Fruit fly (Drosophila melanogaster) whole organism, wandering third instar larva: ENCODE data around the gene Ugt35C1.

Experiments used
- Abd-B ChIP-seq: fragments of >200 bp; optimal IDR thresholded peaks from 2 replicates; lab custom pipeline; 2017; ENCODE audit warnings: missing biosample characterization, missing genetic modification characterization
- CrebA ChIP-seq: fragments of 200-800 bp; sonication (Bioruptor generic); optimal IDR thresholded peaks from 2 replicates; lab custom pipeline; 2016; ENCODE audit warnings: missing biosample characterization, mild to moderate bottlenecking, missing genetic modification characterization, borderline replicate concordance
- Dfd ChIP-seq: fragments of >200 bp; optimal IDR thresholded peaks from 2 replicates; lab custom pipeline; 2017; ENCODE audit warnings: missing biosample characterization, missing genetic modification characterization
- Dif ChIP-seq: fragments of 200-275, 200-300 bp; sonication (Bioruptor generic); optimal IDR thresholded peaks from 2 replicates; lab custom pipeline; 2018; ENCODE audit warnings: missing biosample characterization, missing genetic modification characterization; ENCODE audit not compliant: partially characterized antibody
- GATAd ChIP-seq: sonication (Bioruptor generic); optimal IDR thresholded peaks from 2 replicates; lab custom pipeline; 2016; ENCODE audit warnings: missing biosample characterization, missing genetic modification characterization
- Hr78 ChIP-seq: fragments of >200 bp; optimal IDR thresholded peaks from 2 replicates; lab custom pipeline; 2017; ENCODE audit warnings: missing biosample characterization, missing genetic modification characterization
- Hr83 ChIP-seq: fragments of 200-300 bp; sonication (Bioruptor generic); optimal IDR thresholded peaks from 2 replicates; lab custom pipeline; 2016; ENCODE audit warnings: missing biosample characterization, mild to moderate bottlenecking, missing genetic modification characterization, moderate library complexity; ENCODE audit not compliant: poor library complexity, severe bottlenecking
- Jra ChIP-seq: sonication (Bioruptor generic); optimal IDR thresholded peaks from 2 replicates; lab custom pipeline; 2016; ENCODE audit warnings: missing biosample characterization, missing genetic modification characterization
- Mio ChIP-seq: sonication (Bioruptor generic); optimal IDR thresholded peaks from 2 replicates; lab custom pipeline; 2016; ENCODE audit warnings: missing biosample characterization, missing genetic modification characterization
- N ChIP-seq: fragments of >200 bp; optimal IDR thresholded peaks from 2 replicates; lab custom pipeline; 2018; ENCODE audit warnings: missing biosample characterization, missing external identifiers, missing genetic modification characterization
- OdsH ChIP-seq: fragments of 200-800 bp; sonication (Bioruptor generic); optimal IDR thresholded peaks from 2 replicates; lab custom pipeline; 2016; ENCODE audit warnings: missing biosample characterization, mild to moderate bottlenecking, missing genetic modification characterization
- Rel ChIP-seq, 2 experiments: fragments of 200-800 bp; sonication (Bioruptor generic) in 1 of 2; optimal IDR thresholded peaks; 2 replicates in 1 of 2; 3 replicates in 1 of 2; lab custom pipeline; 2016 to 2019; ENCODE audit warnings: mild to moderate bottlenecking in 2 of 2, missing biosample characterization in 2 of 2, missing genetic modification characterization in 2 of 2, moderate library complexity in 1 of 2
- Sp1 ChIP-seq: fragments of 200-800 bp; sonication (Bioruptor generic); optimal IDR thresholded peaks from 3 replicates; lab custom pipeline; 2019; ENCODE audit warnings: missing biosample characterization, mild to moderate bottlenecking, missing genetic modification characterization, moderate library complexity
- Vsx2 ChIP-seq: fragments of 200-300, 225-300 bp; sonication (Bioruptor generic); optimal IDR thresholded peaks from 2 replicates; lab custom pipeline; 2018; ENCODE audit warnings: missing biosample characterization, missing genetic modification characterization; ENCODE audit not compliant: partially characterized antibody
- brk ChIP-seq: fragments of 200-800 bp; sonication (Bioruptor generic); optimal IDR thresholded peaks from 2 replicates; lab custom pipeline; 2016; ENCODE audit warnings: missing biosample characterization, mild to moderate bottlenecking, missing genetic modification characterization
- dl ChIP-seq, 2 experiments: fragments of 175-275, 200-275 bp in 1 of 2; fragments of 200-275 bp in 1 of 2; sonication (Bioruptor generic); optimal IDR thresholded peaks; lab custom pipeline; 2018; ENCODE audit warnings: mild to moderate bottlenecking in 2 of 2, missing biosample characterization in 2 of 2, missing genetic modification characterization in 2 of 2, moderate library complexity in 2 of 2; ENCODE audit not compliant: partially characterized antibody in 2 of 2, insufficient read depth in 1 of 2
- dmrt93B ChIP-seq: fragments of 200-800 bp; sonication (Bioruptor generic); optimal IDR thresholded peaks from 2 replicates; lab custom pipeline; 2018; ENCODE audit warnings: missing biosample characterization, mild to moderate bottlenecking, missing genetic modification characterization
- dsf ChIP-seq: sonication (Bioruptor generic); optimal IDR thresholded peaks from 2 replicates; lab custom pipeline; 2016; ENCODE audit warnings: missing biosample characterization, missing genetic modification characterization, borderline replicate concordance
- ey ChIP-seq: fragments of 200-800 bp; sonication (Bioruptor generic); optimal IDR thresholded peaks from 2 replicates; lab custom pipeline; 2016; ENCODE audit warnings: missing biosample characterization, missing genetic modification characterization
- foxo ChIP-seq, 2 experiments: fragments of 200-800 bp; sonication (Bioruptor generic); optimal IDR thresholded peaks; 2 replicates in 1 of 2; 3 replicates in 1 of 2; lab custom pipeline; 2016 to 2017; ENCODE audit warnings: missing biosample characterization in 2 of 2, missing genetic modification characterization in 2 of 2
- fru ChIP-seq: fragments of 200-800 bp; sonication (Bioruptor generic); optimal IDR thresholded peaks from 3 replicates; lab custom pipeline; 2016; ENCODE audit warnings: missing biosample characterization, mild to moderate bottlenecking, missing genetic modification characterization
- h ChIP-seq: fragments of 200-800 bp; sonication (Bioruptor generic); optimal IDR thresholded peaks from 3 replicates; lab custom pipeline; 2016; ENCODE audit warnings: missing biosample characterization, mild to moderate bottlenecking, missing genetic modification characterization
- lola ChIP-seq: fragments of >200 bp; optimal IDR thresholded peaks from 2 replicates; lab custom pipeline; 2017; ENCODE audit warnings: missing biosample characterization, missing genetic modification characterization
- pan ChIP-seq: fragments of >200 bp; optimal IDR thresholded peaks from 2 replicates; lab custom pipeline; 2017
- psq ChIP-seq: fragments of 200-800 bp; sonication (Bioruptor generic); optimal IDR thresholded peaks from 3 replicates; lab custom pipeline; 2017; ENCODE audit warnings: missing biosample characterization, mild to moderate bottlenecking, missing genetic modification characterization, moderate library complexity
- sage ChIP-seq: fragments of 200-800 bp; sonication (Bioruptor generic); optimal IDR thresholded peaks from 2 replicates; lab custom pipeline; 2016; ENCODE audit warnings: missing biosample characterization, mild to moderate bottlenecking, missing genetic modification characterization
- sv ChIP-seq: fragments of 200-800 bp; sonication (Bioruptor generic); optimal IDR thresholded peaks from 3 replicates; lab custom pipeline; 2016; ENCODE audit warnings: missing biosample characterization, missing genetic modification characterization
- tai ChIP-seq: sonication (Bioruptor generic); optimal IDR thresholded peaks from 2 replicates; lab custom pipeline; 2016; ENCODE audit warnings: missing biosample characterization, missing genetic modification characterization
- woc ChIP-seq: sonication (Bioruptor generic); optimal IDR thresholded peaks from 2 replicates; lab custom pipeline; 2016; ENCODE audit warnings: missing biosample characterization, mild to moderate bottlenecking, missing genetic modification characterization

The Ugt35C1 gene

DNA sequence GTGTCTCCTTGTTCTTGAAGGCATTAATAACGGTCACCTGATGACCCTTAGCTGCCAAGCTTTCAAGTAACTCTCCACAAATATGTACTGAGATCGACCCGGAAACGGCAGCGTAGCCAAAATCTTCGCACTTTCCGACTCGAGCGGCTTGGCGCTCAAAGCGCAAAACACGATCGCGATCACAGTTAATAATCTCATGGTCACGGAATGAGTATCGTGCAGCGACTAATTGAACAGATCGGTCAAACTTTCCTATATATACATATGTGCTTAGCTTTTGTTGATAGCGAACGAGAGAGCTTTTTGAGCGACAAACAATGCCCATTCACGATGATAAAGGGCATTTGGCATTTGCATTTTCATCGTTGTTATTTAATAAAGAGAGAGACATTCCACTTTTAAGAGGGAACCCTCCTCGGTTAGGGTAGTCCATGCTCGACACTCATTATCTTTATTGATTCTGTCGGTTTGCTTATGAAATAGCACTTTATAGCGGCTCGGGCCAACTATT lies at the start of gene Ugt35C1:
Ugt35C1 (minus strand) TSS at position 213 of the 511 bp plus-strand sequence.
- no peak for TF ChIP-seq foxo (GFP tag; optimal IDR thresholded peaks at IDR 0.05; lab: Kevin White, UChicago)
- no peak for TF ChIP-seq lola
- no peak for TF ChIP-seq OdsH
- no peak for TF ChIP-seq Hr83 (GFP tag; lab: Kevin White, UChicago)
- no peak for TF ChIP-seq h (GFP tag; lab: Kevin White, UChicago)
- no peak for TF ChIP-seq fru (GFP tag; lab: Kevin White, UChicago)
- no peak for TF ChIP-seq ey (GFP tag; lab: Kevin White, UChicago)
- no peak for TF ChIP-seq Mio (GFP tag; lab: Kevin White, UChicago)
- TF ChIP-seq Hr78 (GFP tag; lab: Kevin White, UChicago): no peak
- TF ChIP-seq Vsx2 (GFP tag; lab: Kevin White, UChicago): no peak
- no peak for TF ChIP-seq Rel (GFP tag; optimal IDR thresholded peaks at IDR 0.05; lab: Kevin White, UChicago)
- no peak for TF ChIP-seq Rel (tag; optimal IDR thresholded peaks at IDR 0.05; lab: Kevin White, UChicago)

DNA sequence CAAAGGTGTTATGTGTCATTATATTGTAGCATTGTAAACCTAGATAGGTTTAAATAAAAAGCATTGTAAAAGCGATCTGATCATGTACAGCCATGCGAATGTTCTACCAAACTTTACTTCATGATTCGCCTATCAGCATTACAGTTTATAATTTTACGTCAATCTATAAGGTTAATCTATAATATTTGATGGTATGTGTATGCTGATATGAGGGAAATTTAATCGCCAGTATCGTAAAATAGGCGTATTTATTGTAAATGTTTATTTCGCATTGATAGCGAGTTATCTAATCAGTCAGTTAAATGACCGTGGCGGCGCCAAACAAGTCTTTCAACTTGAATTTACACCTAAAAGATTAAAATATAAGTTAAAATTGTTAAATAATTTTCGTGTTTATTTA lies 49.5 kb upstream of the Ugt35C1 start:
- no peak for TF ChIP-seq brk (GFP tag; lab: Kevin White, UChicago)
- TF ChIP-seq pan (lab: Kevin White, UChicago): no peak
- no peak for TF ChIP-seq Dfd (GFP tag; lab: Kevin White, UChicago)
- no peak for TF ChIP-seq ey (GFP tag; lab: Kevin White, UChicago)

DNA sequence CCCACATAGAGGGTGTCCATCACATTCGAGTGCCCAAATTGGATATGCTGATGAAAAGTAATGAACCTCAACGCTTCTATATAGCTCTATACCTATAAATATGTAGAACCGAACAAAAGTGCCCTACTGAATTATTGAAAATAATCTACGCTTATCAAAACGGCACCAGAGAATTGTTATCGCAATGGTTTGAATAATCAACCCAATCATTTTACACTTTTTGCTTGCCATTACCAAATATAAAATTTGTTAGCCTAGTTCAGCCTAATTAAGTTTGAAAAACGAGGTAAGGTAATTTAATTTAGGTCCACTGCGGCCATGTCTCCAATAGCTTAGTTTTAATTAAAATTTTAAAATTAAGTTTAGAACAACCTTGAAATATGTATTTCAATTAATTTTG lies 47.6 kb upstream of the Ugt35C1 start:
- TF ChIP-seq sv (GFP tag; lab: Kevin White, UChicago) (no peak), Rel (GFP tag; optimal IDR thresholded peaks at IDR 0.05; lab: Kevin White, UChicago) (no peak), Rel (tag; optimal IDR thresholded peaks at IDR 0.05; lab: Kevin White, UChicago) (no peak), sage (GFP tag; lab: Kevin White, UChicago) (no peak), Mio (GFP tag; lab: Kevin White, UChicago) (no peak), foxo (GFP tag; optimal IDR thresholded peaks at IDR 0.05; lab: Kevin White, UChicago) (no peak), Hr78 (GFP tag; lab: Kevin White, UChicago) (no peak), psq (GFP tag; lab: Kevin White, UChicago) (no peak), dmrt93B (GFP tag; lab: Kevin White, UChicago) (no peak), lola (no peak), pan (lab: Kevin White, UChicago) (no peak), N (GFP tag; lab: Kevin White, UChicago) (no peak), dl (GFP tag; optimal IDR thresholded peaks at IDR 0.05; lab: Kevin White, UChicago; ENCODE audit: insufficient read depth in 1 of 2, partially characterized antibody in 2 of 2) (no peak), Hr83 (GFP tag; lab: Kevin White, UChicago) (no peak), tai (GFP tag; lab: Kevin White, UChicago) (no peak), GATAd (no peak), Dfd (GFP tag; lab: Kevin White, UChicago) (no peak), woc (GFP tag; lab: Kevin White, UChicago) (no peak), Jra (GFP tag; lab: Kevin White, UChicago) (no peak), dsf (GFP tag; lab: Kevin White, UChicago) (no peak)

DNA sequence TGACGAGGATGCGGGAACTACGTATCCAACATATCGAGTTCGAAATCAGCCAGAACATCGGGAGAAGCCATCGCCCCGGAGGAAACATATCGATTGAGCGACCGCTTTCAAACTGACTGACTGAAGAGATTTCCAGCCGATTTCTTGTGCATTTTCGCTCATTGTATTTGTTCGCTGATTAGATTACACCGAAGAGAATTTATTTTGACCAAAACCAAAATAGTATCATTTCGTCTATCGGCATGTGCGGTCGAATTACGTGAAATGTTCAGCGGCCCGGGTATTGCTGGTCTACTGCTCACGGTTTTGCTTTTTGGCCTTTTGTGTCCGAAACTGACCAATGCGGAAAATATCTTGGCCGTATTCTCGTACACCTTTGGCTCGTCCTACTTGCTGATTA lies 47.2 kb upstream of the Ugt35C1 start, which contains the start of the genes Ugt304A1 and Ugt303A1:
Ugt304A1 (minus strand) TSS at position 101 of the 400 bp plus-strand sequence.
Ugt303A1 (plus strand) TSS at position 222 of the 400 bp plus-strand sequence.
- TF ChIP-seq Jra (GFP tag; lab: Kevin White, UChicago): no peak
- TF ChIP-seq sage (GFP tag; lab: Kevin White, UChicago): no peak
- no peak for TF ChIP-seq tai (GFP tag; lab: Kevin White, UChicago)
- TF ChIP-seq Dfd (GFP tag; lab: Kevin White, UChicago): no peak
- no peak for TF ChIP-seq Sp1 (GFP tag; lab: Kevin White, UChicago)
- no peak for TF ChIP-seq Dif
- no peak for TF ChIP-seq dl (GFP tag; optimal IDR thresholded peaks at IDR 0.05; lab: Kevin White, UChicago; ENCODE audit: insufficient read depth in 1 of 2, partially characterized antibody in 2 of 2)
- TF ChIP-seq ey (GFP tag; lab: Kevin White, UChicago): no peak
- TF ChIP-seq psq (GFP tag; lab: Kevin White, UChicago): no peak
- TF ChIP-seq Rel (GFP tag; optimal IDR thresholded peaks at IDR 0.05; lab: Kevin White, UChicago): no peak
- no peak for TF ChIP-seq Rel (tag; optimal IDR thresholded peaks at IDR 0.05; lab: Kevin White, UChicago)
- TF ChIP-seq GATAd: no peak

DNA sequence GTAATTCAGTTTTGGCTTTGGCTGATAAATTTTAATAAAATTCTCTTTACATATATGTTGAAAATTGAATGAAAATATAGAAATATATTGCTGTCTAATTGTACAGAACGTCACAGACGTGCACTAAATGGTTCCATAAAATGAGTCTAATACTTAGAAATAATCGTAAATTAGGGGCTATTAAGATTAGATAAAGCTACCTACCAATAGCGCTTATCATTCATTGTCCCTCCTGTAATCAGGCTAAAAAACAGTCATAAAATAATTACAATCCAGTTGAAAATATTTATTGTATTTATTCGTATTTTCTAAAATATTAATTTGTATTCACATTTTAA lies 45.0 kb upstream of the Ugt35C1 start:
- TF ChIP-seq CrebA (GFP tag; lab: Kevin White, UChicago): peak; percentile 58
- TF ChIP-seq Abd-B: no peak
